Worm (Caenorhabditis elegans): ENCODE data around the gene lit-1.

ce11 chrIII:13719247-13719758 lies 17.5 kb downstream of the lit-1 start:
- no peak for TF ChIP-seq lin-13 (GFP tag; optimal IDR thresholded peaks at IDR 0.05)
- no peak for TF ChIP-seq ceh-82 (tag; optimal IDR thresholded peaks at IDR 0.05)
- no peak for TF ChIP-seq pag-3 (tag; optimal IDR thresholded peaks at IDR 0.05; ENCODE audit: borderline replicate concordance, insufficient read depth)
- TF ChIP-seq nhr-28 (tag; optimal IDR thresholded peaks at IDR 0.05) = no peak
- peak in 2 of 3 experiments; percentile 10 to 26 for TF ChIP-seq dpl-1 (GFP tag; optimal IDR thresholded peaks at IDR 0.05)
- no peak for TF ChIP-seq ztf-11 (tag; optimal IDR thresholded peaks at IDR 0.05)
- TF ChIP-seq unc-62 (GFP tag; optimal IDR thresholded peaks at IDR 0.05) = no peak
- TF ChIP-seq elt-3 (tag; optimal IDR thresholded peaks at IDR 0.05) = no peak

Data from whole organism, L1 larva.